Worm (Caenorhabditis elegans): ENCODE results near the gene pfs-2.

Gene pfs-2

ce11 chrII:14405489-14406059, 47.4 kb downstream of the pfs-2 start:
- TF ChIP-seq ama-1 (optimal IDR thresholded peaks at IDR 0.05) (peak; percentile 13), mep-1 (tag; optimal IDR thresholded peaks at IDR 0.05) (peak; percentile 22), unc-86 (tag; optimal IDR thresholded peaks at IDR 0.05) (no peak)

ce11 chrII:14406117-14406935, 48.2 kb downstream of the pfs-2 start:
- TF ChIP-seq hpl-2 (GFP tag; optimal IDR thresholded peaks at IDR 0.05) (no peak), mep-1 (tag; optimal IDR thresholded peaks at IDR 0.05) (peak; percentile 68), sup-37 (GFP tag; optimal IDR thresholded peaks at IDR 0.05) (no peak), mdl-1 (tag; optimal IDR thresholded peaks at IDR 0.05) (no peak), fkh-8 (tag; optimal IDR thresholded peaks at IDR 0.05) (no peak), lin-15B (tag; optimal IDR thresholded peaks at IDR 0.05) (no peak), nhr-71 (tag; optimal IDR thresholded peaks at IDR 0.05) (no peak)

- TF ChIP-seq dsc-1 (tag; optimal IDR thresholded peaks at IDR 0.05) (no peak), tbx-2 (tag; optimal IDR thresholded peaks at IDR 0.05) (no peak), nhr-12 (tag; optimal IDR thresholded peaks at IDR 0.05) (no peak), blmp-1 (tag; optimal IDR thresholded peaks at IDR 0.05) (peak; percentile 20), nhr-19 (GFP tag; conservative IDR thresholded peaks at IDR 0.05) (no peak), lin-14 (GFP tag; optimal IDR thresholded peaks at IDR 0.05) (no peak), F16B12.6 (tag; optimal IDR thresholded peaks at IDR 0.05) (no peak), mab-9 (GFP tag; IDR thresholded peaks at IDR 0.05) (no peak), unc-86 (tag; optimal IDR thresholded peaks at IDR 0.05) (no peak), fos-1 (tag; optimal IDR thresholded peaks at IDR 0.05) (no peak), dpl-1 (GFP tag; optimal IDR thresholded peaks at IDR 0.05) (peak in 1 of 3 experiments; percentile 9), nhr-237 (tag; optimal IDR thresholded peaks at IDR 0.05) (no peak), hpl-2 (GFP tag; optimal IDR thresholded peaks at IDR 0.05) (no peak), rnt-1 (tag; optimal IDR thresholded peaks at IDR 0.05) (no peak), mef-2 (tag; optimal IDR thresholded peaks at IDR 0.05) (no peak), unc-130 (tag; optimal IDR thresholded peaks at IDR 0.05) (no peak), lsy-2 (tag; optimal IDR thresholded peaks at IDR 0.05) (peak in 1 of 2 experiments; percentile 62), Y116A8C.19 (tag; optimal IDR thresholded peaks at IDR 0.05; ENCODE audit: borderline replicate concordance) (no peak), unc-62 (GFP tag; optimal IDR thresholded peaks at IDR 0.05) (no peak), nhr-90 (tag; optimal IDR thresholded peaks at IDR 0.05; ENCODE audit: poor library complexity) (no peak), hlh-17 (GFP tag; optimal IDR thresholded peaks at IDR 0.05; ENCODE audit: borderline replicate concordance) (no peak), zip-4 (GFP tag; optimal IDR thresholded peaks at IDR 0.05) (no peak), nhr-11 (tag; optimal IDR thresholded peaks at IDR 0.05) (no peak), skn-1 (tag; optimal IDR thresholded peaks at IDR 0.05) (peak; percentile 14), mep-1 (tag; optimal IDR thresholded peaks at IDR 0.05) (peak; percentile 92), aly-2 (tag; optimal IDR thresholded peaks at IDR 0.05) (peak; percentile 24), ceh-82 (tag; optimal IDR thresholded peaks at IDR 0.05) (no peak), fkh-10 (GFP tag; optimal IDR thresholded peaks at IDR 0.05) (no peak), fkh-4 (tag; optimal IDR thresholded peaks at IDR 0.05; ENCODE audit: borderline replicate concordance) (no peak), lin-15B (tag; optimal IDR thresholded peaks at IDR 0.05) (no peak), ets-5 (GFP tag; IDR thresholded peaks at IDR 0.05) (no peak), mdl-1 (tag; optimal IDR thresholded peaks at IDR 0.05) (no peak), lin-35 (GFP tag; optimal IDR thresholded peaks at IDR 0.05) (no peak), C34B4.2 (tag; optimal IDR thresholded peaks at IDR 0.05) (no peak), zag-1 (tag; optimal IDR thresholded peaks at IDR 0.05) (no peak), ceh-63 (GFP tag; optimal IDR thresholded peaks at IDR 0.05) (no peak), vab-15 (tag; optimal IDR thresholded peaks at IDR 0.05) (no peak), pax-3 (tag; optimal IDR thresholded peaks at IDR 0.05) (no peak), egl-13 (tag; optimal IDR thresholded peaks at IDR 0.05) (no peak), ztf-4 (tag; optimal IDR thresholded peaks at IDR 0.05) (peak; percentile 86)
These were observed 49.4 kb downstream of the pfs-2 start for ce11 chrII:14407332-14408270.
